Worm (Caenorhabditis elegans) whole organism, L4 larva: Measurements from ENCODE around the gene C26B9.6.
A peak's percentile ranks its signal among the peaks of the same experiment; 100 is the strongest.

ENCODE experiments used
- ceh-62 ChIP-seq: sonication (generic microtip); optimal IDR thresholded peaks from 2 replicates; lab custom pipeline; 2017; ENCODE audit warnings: missing biosample characterization, missing genetic modification characterization
- ces-1 ChIP-seq: fragments of 150-350 bp; sonication (generic microtip); optimal IDR thresholded peaks from 4 replicates; lab custom pipeline; 2014; ENCODE audit warnings: missing biosample characterization, missing genetic modification reagents, missing genetic modification characterization
- cey-2 ChIP-seq: sonication (generic microtip); optimal IDR thresholded peaks from 3 replicates; lab custom pipeline; 2017; ENCODE audit warnings: missing genetic modification characterization, mild to moderate bottlenecking, missing compliant biosample characterization, antibody characterized with exemption, borderline replicate concordance; ENCODE audit not compliant: insufficient read depth
- dpl-1 ChIP-seq: fragments of 150-350 bp; optimal IDR thresholded peaks from 2 replicates; lab custom pipeline; 2014; ENCODE audit warnings: missing biosample characterization, missing genetic modification reagents, missing genetic modification characterization
- hif-1 ChIP-seq, 2 experiments: sonication (generic microtip); optimal IDR thresholded peaks; 2 replicates each; lab custom pipeline; 2016 to 2017; ENCODE audit warnings: missing compliant biosample characterization in 2 of 2, missing genetic modification characterization in 2 of 2, missing genetic modification reagents in 2 of 2, missing genotype in 2 of 2, mild to moderate bottlenecking in 1 of 2
- hlh-11 ChIP-seq: fragments of 200-800 bp; sonication (Bioruptor generic); optimal IDR thresholded peaks from 2 replicates; lab custom pipeline; 2018; ENCODE audit warnings: mild to moderate bottlenecking, missing genetic modification characterization, missing compliant biosample characterization
- sdz-12 ChIP-seq: fragments of 200-800 bp; sonication (Bioruptor generic); optimal IDR thresholded peaks from 2 replicates; lab custom pipeline; 2018; ENCODE audit warnings: mild to moderate bottlenecking, missing genetic modification characterization, missing compliant biosample characterization
- snpc-4 ChIP-seq: fragments of 150-350 bp; optimal IDR thresholded peaks from 2 replicates; lab custom pipeline; 2014; ENCODE audit warnings: missing biosample characterization, missing genetic modification characterization
- unc-62 ChIP-seq, 3 experiments: fragments of 150-350 bp in 1 of 3; sonication (generic microtip); optimal IDR thresholded peaks in 2 of 3; peaks in 1 of 3; 1 replicate in 1 of 3; 2 replicates in 2 of 3; lab custom pipeline; 2014 to 2017; ENCODE audit warnings: missing biosample characterization in 3 of 3, missing genetic modification characterization in 3 of 3, missing genetic modification reagents in 3 of 3, missing genotype in 1 of 3

ce11 chrX:5368220-5368619 lies 33.0 kb upstream of the C26B9.6 start, which contains the start of gene jkk-1:
- TF ChIP-seq dpl-1 (GFP tag; lab: Kevin White, UChicago): no peak
- TF ChIP-seq cey-2 (tag; lab: Kevin White, UChicago): no peak
- no peak for TF ChIP-seq hlh-11 (tag; lab: Kevin White, UChicago)
- no peak for TF ChIP-seq hif-1 (tag; optimal IDR thresholded peaks at IDR 0.05; lab: Kevin White, UChicago)
- TF ChIP-seq snpc-4 (tag; lab: Kevin White, UChicago): no peak
- TF ChIP-seq ces-1 (GFP tag; lab: Kevin White, UChicago): no peak
- peak in 1 of 2 experiments; percentile 97 for TF ChIP-seq unc-62 (GFP tag; optimal IDR thresholded peaks at IDR 0.05 in 1 of 2; lab: Kevin White, UChicago)
- no peak for TF ChIP-seq unc-62 (tag; optimal IDR thresholded peaks at IDR 0.05; lab: Kevin White, UChicago)
- no peak for TF ChIP-seq sdz-12
- TF ChIP-seq ceh-62 (tag; lab: Kevin White, UChicago): no peak
